Fruit fly (Drosophila melanogaster) Kc167 (cell line): ENCODE measurements around the gene CG31729.

ENCODE experiments used
- Sin3A ChIP-seq: fragments of >200 bp; optimal IDR thresholded peaks from 2 replicates; lab custom pipeline; 2018; ENCODE audit warnings: missing external identifiers
- h ChIP-seq: fragments of >200 bp; optimal IDR thresholded peaks from 3 replicates; lab custom pipeline; 2018; ENCODE audit warnings: missing external identifiers
- insv ChIP-seq: fragments of >200 bp; optimal IDR thresholded peaks from 3 replicates; lab custom pipeline; 2018; ENCODE audit warnings: missing external identifiers
- psq ChIP-seq: fragments of >200 bp; optimal IDR thresholded peaks from 2 replicates; lab custom pipeline; 2017; ENCODE audit warnings: missing external identifiers
- ttk ChIP-seq: sonication (Bioruptor generic); optimal IDR thresholded peaks from 2 replicates; lab custom pipeline; 2017; ENCODE audit warnings: missing external identifiers

DNA sequence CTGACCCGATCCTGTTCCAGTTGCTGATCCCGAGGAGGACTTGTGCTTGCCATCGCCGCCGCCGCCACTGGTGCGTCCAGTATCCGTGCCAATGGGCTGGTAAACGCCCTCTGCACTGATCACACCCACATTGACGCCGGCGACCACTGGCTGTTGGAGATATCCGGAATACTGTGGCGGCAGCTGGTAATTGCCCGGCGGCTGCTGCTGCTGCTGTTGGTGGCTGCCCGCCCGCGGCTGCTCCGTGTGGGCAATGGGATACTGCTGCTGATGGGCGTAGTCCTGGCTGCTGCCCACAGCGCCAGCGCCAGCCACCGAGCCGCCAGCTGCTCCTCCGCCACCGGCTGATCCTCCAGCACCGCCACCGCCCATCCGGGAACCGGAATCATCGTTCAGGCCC is 15.2 kb downstream of the CG31729 start:
- TF ChIP-seq insv (no peak), ttk (lab: Kevin White, UChicago) (no peak), Sin3A (lab: Kevin White, UChicago) (no peak), psq (no peak), h (lab: Kevin White, UChicago) (no peak)
